Worm (Caenorhabditis elegans): ENCODE measurements around the gene rnf-5.

DNA sequence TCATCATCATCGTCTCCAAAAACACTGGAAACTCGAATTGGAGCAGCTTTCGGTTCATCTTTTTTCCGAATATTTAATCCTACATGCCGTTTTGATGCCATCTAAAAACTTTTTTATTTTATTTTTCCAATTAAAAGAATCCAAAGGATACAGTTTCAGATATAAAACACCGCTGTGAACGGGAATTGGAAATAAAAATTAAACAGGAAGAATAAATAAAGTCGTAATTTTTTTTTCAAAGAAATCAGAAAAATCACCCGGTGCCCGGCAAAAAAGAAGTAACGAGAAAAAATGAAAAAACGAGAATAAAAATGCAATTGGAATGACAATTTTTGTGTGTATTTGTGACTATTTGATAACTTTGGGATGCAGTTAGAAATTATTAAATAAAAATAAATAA is 2.0 kb upstream of the rnf-5 start, which contains the start of gene ccdc-55:
- TF ChIP-seq snpc-4 (tag; optimal IDR thresholded peaks at IDR 0.05): no peak
- TF ChIP-seq ztf-4 (tag; optimal IDR thresholded peaks at IDR 0.05): no peak
- TF ChIP-seq sem-4 (tag; optimal IDR thresholded peaks at IDR 0.05): no peak
- no peak for TF ChIP-seq peb-1 (tag; optimal IDR thresholded peaks at IDR 0.05)
- TF ChIP-seq dmd-4 (tag; optimal IDR thresholded peaks at IDR 0.05): no peak
- TF ChIP-seq nhr-23 (tag; optimal IDR thresholded peaks at IDR 0.05): no peak
- no peak for TF ChIP-seq mdl-1 (tag; optimal IDR thresholded peaks at IDR 0.05)
- no peak for TF ChIP-seq ama-1 (optimal IDR thresholded peaks at IDR 0.05)
- no peak for TF ChIP-seq lin-39 (tag; optimal IDR thresholded peaks at IDR 0.05)
- no peak for TF ChIP-seq nhr-6 (tag; optimal IDR thresholded peaks at IDR 0.05)
- no peak for TF ChIP-seq alr-1 (tag; optimal IDR thresholded peaks at IDR 0.05)
- no peak for TF ChIP-seq nhr-10 (tag; optimal IDR thresholded peaks at IDR 0.05)
- no peak for TF ChIP-seq nhr-77 (tag; optimal IDR thresholded peaks at IDR 0.05)
